Fruit fly (Drosophila melanogaster) whole organism, embryonic: Measurements from ENCODE around the gene CG32819.
A peak's percentile ranks its signal among the peaks of the same experiment; 100 is the strongest.

ENCODE experiments used
- BEAF-32 ChIP-seq: fragments of 200-800 bp; sonication (Bioruptor generic); optimal IDR thresholded peaks from 3 replicates; lab custom pipeline; 2017; ENCODE audit warnings: missing biosample characterization, missing genetic modification characterization, mild to moderate bottlenecking, moderate library complexity, missing genetic modification reagents
- Bdp1 ChIP-seq: fragments of 200-800 bp; sonication (Bioruptor generic); optimal IDR thresholded peaks from 3 replicates; lab custom pipeline; 2016; ENCODE audit warnings: missing biosample characterization, missing genetic modification characterization
- Blimp-1 ChIP-seq: fragments of 200-800 bp; sonication (Bioruptor generic); optimal IDR thresholded peaks from 3 replicates; lab custom pipeline; 2018; ENCODE audit warnings: missing biosample characterization, missing genetic modification characterization, mild to moderate bottlenecking, moderate library complexity, missing genetic modification reagents
- CG11085 ChIP-seq: fragments of 200-800 bp; sonication (Bioruptor generic); IDR thresholded peaks from 2 replicates; pipeline ENCODE4 v1.3.6; 2022; ENCODE audit warnings: missing biosample characterization, missing genetic modification characterization
- CG11560 ChIP-seq: fragments of 200-800 bp; sonication (Bioruptor generic); IDR thresholded peaks from 3 replicates; pipeline ENCODE4 v1.3.6; 2022; ENCODE audit warnings: missing biosample characterization, missing genetic modification characterization
- CG13424 ChIP-seq: fragments of 200-800 bp; sonication (Bioruptor generic); optimal IDR thresholded peaks from 2 replicates; lab custom pipeline; 2019; ENCODE audit warnings: missing biosample characterization, mild to moderate bottlenecking, missing genetic modification characterization, moderate library complexity
- CG14014 ChIP-seq: fragments of 200-800 bp; sonication (Bioruptor generic); IDR thresholded peaks from 2 replicates; pipeline ENCODE4 v1.3.6; 2022; ENCODE audit warnings: missing biosample characterization, missing genetic modification characterization
- CG14441 ChIP-seq: fragments of 200-800 bp; sonication (Bioruptor generic); IDR thresholded peaks from 2 replicates; pipeline ENCODE4 v1.3.6; 2022; ENCODE audit warnings: missing biosample characterization, missing genetic modification characterization
- CG16813 ChIP-seq: fragments of 200-800 bp; sonication (Bioruptor generic); IDR thresholded peaks from 3 replicates; pipeline ENCODE4 v1.3.6; 2022; ENCODE audit warnings: missing biosample characterization, missing genetic modification characterization; ENCODE audit not compliant: partially characterized antibody
- CG2678 ChIP-seq: fragments of 200-800 bp; sonication (Bioruptor generic); optimal IDR thresholded peaks from 3 replicates; lab custom pipeline; 2019; ENCODE audit warnings: missing biosample characterization, mild to moderate bottlenecking, missing genetic modification characterization, moderate library complexity
- CG3407 ChIP-seq: fragments of 200-800 bp; sonication (Bioruptor generic); optimal IDR thresholded peaks from 2 replicates; lab custom pipeline; 2018; ENCODE audit warnings: missing biosample characterization, mild to moderate bottlenecking, missing genetic modification characterization
- CG42726 ChIP-seq: fragments of 200-800 bp; sonication (Bioruptor generic); IDR thresholded peaks from 2 replicates; pipeline ENCODE4 v1.3.6; 2022; ENCODE audit warnings: missing biosample characterization, missing genetic modification characterization; ENCODE audit not compliant: partially characterized antibody
- CG6765 ChIP-seq: fragments of 200-800 bp; sonication (Bioruptor generic); optimal IDR thresholded peaks from 3 replicates; lab custom pipeline; 2017; ENCODE audit warnings: missing biosample characterization, mild to moderate bottlenecking, missing genetic modification characterization
- CG7372 ChIP-seq: fragments of 200-800 bp; sonication (Bioruptor generic); IDR thresholded peaks from 2 replicates; pipeline ENCODE4 v1.3.6; 2022; ENCODE audit warnings: missing biosample characterization, missing genetic modification characterization
- CG9437 ChIP-seq: fragments of 200-800 bp; sonication (Bioruptor generic); optimal IDR thresholded peaks from 2 replicates; lab custom pipeline; 2018; ENCODE audit warnings: missing biosample characterization, mild to moderate bottlenecking, missing genetic modification characterization
- CG9817 ChIP-seq: fragments of 200-800 bp; sonication (Bioruptor generic); optimal IDR thresholded peaks from 2 replicates; lab custom pipeline; 2018; ENCODE audit warnings: missing biosample characterization, mild to moderate bottlenecking, missing genetic modification characterization, moderate library complexity
- CoRest ChIP-seq: fragments of 200-800 bp; sonication (Bioruptor generic); optimal IDR thresholded peaks from 3 replicates; lab custom pipeline; 2018; ENCODE audit warnings: missing biosample characterization, mild to moderate bottlenecking, missing genetic modification characterization, moderate library complexity
- Dbx ChIP-seq: fragments of 200-800 bp; sonication (Bioruptor generic); IDR thresholded peaks from 3 replicates; pipeline ENCODE4 v1.3.6; 2022; ENCODE audit warnings: missing biosample characterization, missing genetic modification characterization
- Deaf1 ChIP-seq: fragments of 200-800 bp; optimal IDR thresholded peaks from 3 replicates; lab custom pipeline; 2019; ENCODE audit warnings: missing biosample characterization, mild to moderate bottlenecking, missing genetic modification characterization, moderate library complexity
- Dfd ChIP-seq, 2 experiments: fragments of >200 bp; optimal IDR thresholded peaks; 2 replicates each; lab custom pipeline; 2017; ENCODE audit warnings: missing biosample characterization in 2 of 2, missing genetic modification characterization in 2 of 2
- Dref ChIP-seq: fragments of 200-800 bp; sonication (Bioruptor generic); IDR thresholded peaks from 2 replicates; pipeline ENCODE4 v1.3.6; 2022; ENCODE audit warnings: missing biosample characterization, missing genetic modification characterization
- Eip74EF ChIP-seq, 2 experiments: fragments of 200-800 bp in 1 of 2; fragments of >200 bp in 1 of 2; sonication (Bioruptor generic) in 1 of 2; optimal IDR thresholded peaks; 2 replicates each; lab custom pipeline; 2017 to 2019; ENCODE audit warnings: missing biosample characterization in 2 of 2, missing genetic modification characterization in 2 of 2, mild to moderate bottlenecking in 1 of 2, moderate library complexity in 1 of 2
- Gsc ChIP-seq: fragments of 200-800 bp; sonication (Bioruptor generic); IDR thresholded peaks from 2 replicates; pipeline ENCODE4 v1.3.6; 2022; ENCODE audit warnings: missing biosample characterization, missing genetic modification characterization
- Hand ChIP-seq: fragments of 200-800 bp; sonication (Bioruptor generic); optimal IDR thresholded peaks from 2 replicates; lab custom pipeline; 2017; ENCODE audit warnings: mild to moderate bottlenecking, missing biosample characterization, missing genetic modification reagents, missing genetic modification characterization
- Hsf ChIP-seq: fragments of 200-800 bp; sonication (Bioruptor generic); optimal IDR thresholded peaks from 3 replicates; lab custom pipeline; 2016; ENCODE audit warnings: missing biosample characterization, missing genetic modification characterization
- Mad ChIP-seq: fragments of 200-800 bp; sonication (Bioruptor generic); optimal IDR thresholded peaks from 2 replicates; lab custom pipeline; 2016; ENCODE audit warnings: missing biosample characterization, missing genetic modification characterization
- Nf-YC ChIP-seq: fragments of 200-800 bp; optimal IDR thresholded peaks from 3 replicates; lab custom pipeline; 2019; ENCODE audit warnings: missing biosample characterization, mild to moderate bottlenecking, missing genetic modification characterization, moderate library complexity
- Oli ChIP-seq: fragments of 200-800 bp; sonication (Bioruptor generic); optimal IDR thresholded peaks from 2 replicates; lab custom pipeline; 2018; ENCODE audit warnings: missing biosample characterization, mild to moderate bottlenecking, missing genetic modification characterization, moderate library complexity
- Sox100B ChIP-seq: fragments of 200-800 bp; sonication (Bioruptor generic); optimal IDR thresholded peaks from 3 replicates; lab custom pipeline; 2018; ENCODE audit warnings: missing biosample characterization, mild to moderate bottlenecking, missing genetic modification characterization
- Stat92E ChIP-seq, 3 experiments: fragments of >200 bp in 2 of 3; fragments of 200-800 bp in 1 of 3; sonication (Bioruptor generic) in 1 of 3; optimal IDR thresholded peaks; 2 replicates each; lab custom pipeline; 2017 to 2019; ENCODE audit warnings: missing biosample characterization in 3 of 3, missing genetic modification characterization in 3 of 3, mild to moderate bottlenecking in 1 of 3, moderate library complexity in 1 of 3
- ap ChIP-seq: fragments of 200-800 bp; sonication (Bioruptor generic); IDR thresholded peaks from 2 replicates; pipeline ENCODE4 v1.3.6; 2022; ENCODE audit warnings: missing biosample characterization, missing genetic modification characterization
- bab2 ChIP-seq: fragments of 200-800 bp; sonication (Bioruptor generic); optimal IDR thresholded peaks from 2 replicates; lab custom pipeline; 2016; ENCODE audit warnings: missing biosample characterization, missing genetic modification characterization
- bcd ChIP-seq: fragments of 200-800 bp; sonication (Bioruptor generic); optimal IDR thresholded peaks from 2 replicates; lab custom pipeline; 2017; ENCODE audit warnings: missing biosample characterization, mild to moderate bottlenecking, missing genetic modification characterization
- dan ChIP-seq: fragments of 200-800 bp; sonication (Bioruptor generic); IDR thresholded peaks from 2 replicates; pipeline ENCODE4 v1.3.6; 2022; ENCODE audit warnings: missing biosample characterization, missing genetic modification characterization
- exex ChIP-seq: fragments of 200-800 bp; sonication (Bioruptor generic); optimal IDR thresholded peaks from 4 replicates; lab custom pipeline; 2018; ENCODE audit warnings: missing biosample characterization, mild to moderate bottlenecking, missing genetic modification characterization, moderate library complexity
- gem ChIP-seq: fragments of 200-800 bp; sonication (Bioruptor generic); optimal IDR thresholded peaks from 2 replicates; lab custom pipeline; 2019; ENCODE audit warnings: missing biosample characterization, mild to moderate bottlenecking, missing genetic modification characterization, moderate library complexity
- grn ChIP-seq: fragments of 200-800 bp; sonication (Bioruptor generic); optimal IDR thresholded peaks from 3 replicates; lab custom pipeline; 2017; ENCODE audit warnings: missing biosample characterization, missing genetic modification characterization
- knrl ChIP-seq: fragments of 200-800 bp; sonication (Bioruptor generic); IDR thresholded peaks from 3 replicates; pipeline ENCODE4 v1.3.6; 2022; ENCODE audit warnings: missing biosample characterization, missing genetic modification characterization; ENCODE audit not compliant: partially characterized antibody
- lmd ChIP-seq: fragments of 200-800 bp; sonication (Bioruptor generic); IDR thresholded peaks from 2 replicates; pipeline ENCODE4 v1.3.6; 2022; ENCODE audit warnings: missing biosample characterization, missing genetic modification characterization
- pita ChIP-seq: fragments of 200-800 bp; sonication (Bioruptor generic); optimal IDR thresholded peaks from 2 replicates; lab custom pipeline; 2017; ENCODE audit warnings: missing biosample characterization, mild to moderate bottlenecking, missing genetic modification characterization
- pum ChIP-seq: fragments of 200-800 bp; sonication (Bioruptor generic); optimal IDR thresholded peaks from 2 replicates; lab custom pipeline; 2016; ENCODE audit warnings: missing biosample characterization, missing genetic modification characterization
- row ChIP-seq: fragments of 200-800 bp; sonication (Bioruptor generic); IDR thresholded peaks from 3 replicates; pipeline ENCODE4 v1.3.6; 2022; ENCODE audit warnings: missing biosample characterization, missing genetic modification characterization
- sens ChIP-seq: fragments of 200-800 bp; sonication (Bioruptor generic); peaks from one replicate; lab custom pipeline; 2016; ENCODE audit warnings: missing biosample characterization, missing genetic modification characterization
- sima ChIP-seq: fragments of 200-800 bp; sonication (Bioruptor generic); optimal IDR thresholded peaks from 2 replicates; lab custom pipeline; 2016; ENCODE audit warnings: missing biosample characterization, missing genetic modification characterization
- ssp ChIP-seq: fragments of 200-800 bp; sonication (Bioruptor generic); IDR thresholded peaks from 2 replicates; pipeline ENCODE4 v1.3.6; 2022; ENCODE audit warnings: missing biosample characterization, missing genetic modification characterization
- sug ChIP-seq: fragments of 200-800 bp; optimal IDR thresholded peaks from 2 replicates; lab custom pipeline; 2019; ENCODE audit warnings: missing biosample characterization, mild to moderate bottlenecking, missing genetic modification characterization, moderate library complexity
- trem ChIP-seq: fragments of 200-800 bp; optimal IDR thresholded peaks from 3 replicates; lab custom pipeline; 2019; ENCODE audit warnings: missing biosample characterization, mild to moderate bottlenecking, missing genetic modification characterization, moderate library complexity
- wor ChIP-seq: fragments of 200-800 bp; sonication (Bioruptor generic); IDR thresholded peaks from 2 replicates; pipeline ENCODE4 v1.3.6; 2022; ENCODE audit warnings: missing biosample characterization, missing genetic modification characterization

The CG32819 gene

dm6 chrX:21631452-21631851 lies 10.5 kb upstream of the CG32819 start (continued):
- TF ChIP-seq Sox100B (GFP tag; lab: Kevin White, UChicago) (peak; percentile 73), exex (no peak), Deaf1 (tag; lab: Kevin White, UChicago) (no peak), gem (tag; lab: Kevin White, UChicago) (peak; percentile 86)

DNA sequence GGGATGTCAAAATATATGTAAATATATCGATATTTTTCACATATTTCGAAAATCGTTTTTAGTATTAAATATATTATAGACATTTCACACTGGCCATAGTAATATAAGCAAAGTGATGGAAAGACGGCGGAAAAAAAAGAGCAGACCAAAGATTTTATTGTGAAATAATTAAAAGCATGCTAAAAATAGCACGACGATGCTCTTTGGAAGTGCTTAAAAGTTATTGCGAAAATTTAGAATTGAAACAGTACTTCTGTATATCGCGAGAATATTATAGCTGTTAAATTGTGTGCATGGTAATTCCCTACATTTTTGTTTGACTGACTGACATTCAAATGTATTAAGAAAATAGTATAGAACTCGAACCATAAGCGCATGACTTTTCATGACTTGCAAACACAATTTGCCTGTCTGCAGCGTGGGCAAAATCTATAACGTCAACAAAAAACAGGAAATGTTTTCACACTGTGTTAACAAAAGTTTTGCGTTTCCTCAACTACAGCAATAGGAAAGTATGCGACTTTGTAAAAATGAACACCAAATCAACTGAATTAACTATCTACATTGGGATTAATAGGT lies 9.3 kb upstream of the CG32819 start:
- TF ChIP-seq lmd (0 out of 2 replicates have a peak, but pooled peaks have one; percentile 8), Mad (no peak), CG11560 (tag; lab: Robert Waterston, UW) (no peak), grn (GFP tag; lab: Kevin White, UChicago) (no peak), pum (GFP tag; lab: Kevin White, UChicago) (no peak), CG42726 (GFP tag; lab: Robert Waterston, UW) (no peak), Hsf (GFP tag; lab: Kevin White, UChicago) (no peak), Dfd (GFP tag; optimal IDR thresholded peaks at IDR 0.05; lab: Kevin White, UChicago) (peak in 1 of 2 experiments; percentile 32), Oli (tag; lab: Kevin White, UChicago) (peak; percentile 2), CG9817 (tag; lab: Kevin White, UChicago) (peak; percentile 33), BEAF-32 (peak; percentile 66), CG2678 (tag; lab: Kevin White, UChicago) (peak; percentile 7), bab2 (GFP tag; lab: Kevin White, UChicago) (no peak), CG6765 (GFP tag; lab: Kevin White, UChicago) (no peak), Stat92E (GFP tag; optimal IDR thresholded peaks at IDR 0.05; lab: Kevin White, UChicago) (no peak), Hand (no peak), trem (no peak), sima (GFP tag; lab: Kevin White, UChicago) (no peak), ssp (GFP tag; lab: Robert Waterston, UW) (peak; percentile 93), Dbx (GFP tag; lab: Robert Waterston, UW) (no peak), Gsc (no peak), ap (GFP tag; lab: Robert Waterston, UW) (no peak), Bdp1 (GFP tag; lab: Kevin White, UChicago) (no peak), CG11085 (GFP tag; lab: Robert Waterston, UW) (no peak), dan (GFP tag; lab: Robert Waterston, UW) (no peak), CoRest (peak; percentile 29), sug (tag; lab: Kevin White, UChicago) (no peak), row (GFP tag; lab: Robert Waterston, UW) (peak; percentile 64; the same call in 2 of the 3 replicates), bcd (no peak), knrl (GFP tag; lab: Robert Waterston, UW) (0 out of 3 replicates have a peak, but pooled peaks have one; percentile 8), Nf-YC (tag; lab: Kevin White, UChicago) (no peak), CG3407 (GFP tag; lab: Kevin White, UChicago) (no peak), wor (GFP tag; lab: Robert Waterston, UW) (no peak), CG9437 (GFP tag; lab: Kevin White, UChicago) (no peak), CG14441 (no peak), Blimp-1 (no peak), pita (no peak), sens (GFP tag; lab: Kevin White, UChicago) (peak; percentile 56), CG7372 (GFP tag; lab: Robert Waterston, UW) (no peak), Dref (GFP tag; lab: Robert Waterston, UW) (peak; percentile 54; the same call in 1 of the 2 replicates), Eip74EF (GFP tag; optimal IDR thresholded peaks at IDR 0.05; lab: Kevin White, UChicago) (peak in 1 of 2 experiments; percentile 64), CG14014 (GFP tag; lab: Robert Waterston, UW) (no peak), CG13424 (tag; lab: Kevin White, UChicago) (no peak), CG16813 (GFP tag; lab: Robert Waterston, UW) (peak; percentile 46; the same call in 2 of the 3 replicates)
